Fruit fly (Drosophila melanogaster): ENCODE data around the gene csw.

DNA sequence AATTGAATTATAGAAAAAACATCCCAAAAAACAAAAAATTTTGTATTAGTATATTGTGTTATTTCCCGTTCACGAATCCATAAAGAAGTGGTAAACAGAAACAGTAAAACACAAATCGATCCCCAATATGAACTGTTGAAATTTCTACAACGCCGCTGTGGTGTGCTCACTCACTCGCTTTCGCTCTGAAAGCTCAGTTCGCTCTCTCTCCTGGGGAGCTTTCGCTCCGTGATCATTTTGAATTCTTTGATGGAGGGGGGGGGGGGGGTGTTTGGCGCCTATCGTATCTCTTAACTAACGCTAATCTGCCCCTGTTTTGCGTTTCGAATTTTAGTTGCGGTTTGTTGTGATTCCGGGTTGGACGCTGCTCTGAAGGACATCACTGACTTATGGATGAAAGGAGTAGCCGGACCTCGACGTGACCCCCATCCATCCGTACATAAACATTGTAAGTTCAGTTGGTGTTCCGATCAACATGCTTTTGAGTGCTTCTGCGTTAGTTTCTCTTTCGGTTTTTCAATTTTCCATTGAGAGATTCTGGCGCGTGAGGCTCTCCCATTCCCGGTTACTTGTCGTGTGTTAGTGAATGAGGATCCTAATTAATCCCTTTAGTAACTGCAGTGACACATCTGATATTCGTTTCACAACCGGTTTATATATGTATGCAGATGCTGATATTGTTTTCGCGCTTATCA lies 47.3 kb downstream of the csw start, which contains the start of gene D2hgdh:
- no peak for TF ChIP-seq insv (optimal IDR thresholded peaks at IDR 0.05)
- TF ChIP-seq Myc (optimal IDR thresholded peaks at IDR 0.05), result no peak
- no peak for TF ChIP-seq ttk (optimal IDR thresholded peaks at IDR 0.05)

Measured in Kc167 (cell line).